In the genomic region with DNA sequence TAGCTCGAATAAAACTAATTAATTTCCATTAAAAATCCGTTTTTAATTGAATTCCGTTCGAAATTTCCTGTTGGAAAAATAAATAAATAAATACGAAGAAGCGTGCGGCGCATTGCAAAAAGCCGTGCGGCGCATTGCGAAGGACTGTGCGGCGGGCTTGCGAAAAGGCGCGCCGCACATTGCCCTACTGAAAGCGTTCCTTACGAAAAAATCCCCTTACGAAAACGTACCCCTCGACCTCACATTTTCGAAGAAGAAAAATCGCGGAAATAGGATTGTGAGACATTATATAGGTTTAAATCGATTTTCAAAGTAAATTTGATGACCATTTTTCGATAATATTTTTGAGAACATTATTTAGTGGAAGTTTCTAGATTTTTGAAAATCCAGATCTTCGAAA, we compare ENCODE assay signal across 6 worm cellular contexts.
TF ChIP-seq lines count a peak whose summit lies in the region.
"Not testable (repeated sequence)": the region's sequence is repeated elsewhere in the genome, so short reads cannot be mapped to it uniquely, and the experiment has no call there.

No protein-coding gene starts in this region.

TF ChIP-seq in whole organism, L1 larva, 84 proteins besides CTCF, POLR2A, EP300 and RAD21:
- TF ChIP-seq nhr-19 (GFP tag; conservative IDR thresholded peaks at IDR 0.05; lab: Robert Waterston, UW) (peak; percentile 81), unc-98 (GFP tag; IDR thresholded peaks at IDR 0.05; lab: Robert Waterston, UW) (peak; percentile 16; the same call in 1 of the 2 replicates), ceh-88 (GFP tag; IDR thresholded peaks at IDR 0.05; lab: Robert Waterston, UW) (peak; percentile 70), lsy-2 (tag; optimal IDR thresholded peaks at IDR 0.05; lab: Kevin White, UChicago) (peak in 1 of 2 experiments; percentile 28), efl-1 (optimal IDR thresholded peaks at IDR 0.05; lab: Kevin White, UChicago) (peak in 1 of 2 experiments; percentile 4), efl-1 (GFP tag; optimal IDR thresholded peaks at IDR 0.05 in 1 of 2; lab: Kevin White, UChicago) (peak in 1 of 2 experiments; percentile 87), dpl-1 (GFP tag; optimal IDR thresholded peaks at IDR 0.05; lab: Kevin White, UChicago) (peak in 1 of 3 experiments; percentile 17), isw-1 (GFP tag; IDR thresholded peaks at IDR 0.05; lab: Robert Waterston, UW) (peak; percentile 77), nhr-47 (tag; optimal IDR thresholded peaks at IDR 0.05; lab: Kevin White, UChicago) (peak; percentile 15), nhr-71 (tag; optimal IDR thresholded peaks at IDR 0.05; lab: Kevin White, UChicago) (peak; percentile 16), grh-1 (GFP tag; IDR thresholded peaks at IDR 0.05; lab: Robert Waterston, UW) (peak; percentile 63), mab-9 (GFP tag; IDR thresholded peaks at IDR 0.05; lab: Robert Waterston, UW) (0 out of 2 replicates have a peak, but pooled peaks have one; percentile 15), C16A3.4 (tag; optimal IDR thresholded peaks at IDR 0.05; lab: Kevin White, UChicago) (peak; percentile 8)

TF ChIP-seq in whole organism, L4 larva, 104 proteins besides CTCF, POLR2A, EP300 and RAD21 (continues in another document):
- TF ChIP-seq ctbp-1 (GFP tag; IDR thresholded peaks at IDR 0.05; lab: Robert Waterston, UW) (peak; percentile 76; the same call in 1 of the 2 replicates), snpc-1.2 (GFP tag; IDR thresholded peaks at IDR 0.05; lab: Robert Waterston, UW) (peak; percentile 58; the same call in 1 of the 2 replicates), pha-4 (GFP tag; IDR thresholded peaks at IDR 0.05; lab: Robert Waterston, UW) (peak; percentile 69; the same call in 1 of the 2 replicates), Y48G9A.11 (GFP tag; IDR thresholded peaks at IDR 0.05; lab: Robert Waterston, UW) (peak; percentile 63), set-16 (GFP tag; IDR thresholded peaks at IDR 0.05; lab: Robert Waterston, UW) (peak; percentile 42; the same call in 1 of the 2 replicates), arid-1 (GFP tag; conservative IDR thresholded peaks at IDR 0.05; lab: Robert Waterston, UW) (peak; percentile 58; the same call in 1 of the 2 replicates), lin-38 (GFP tag; IDR thresholded peaks at IDR 0.05; lab: Robert Waterston, UW) (peak; percentile 91), dmd-6 (GFP tag; IDR thresholded peaks at IDR 0.05; lab: Robert Waterston, UW) (peak; percentile 56), tra-1 (GFP tag; IDR thresholded peaks at IDR 0.05; lab: Robert Waterston, UW) (peak; percentile 49; the same call in 1 of the 2 replicates), mdt-29 (GFP tag; IDR thresholded peaks at IDR 0.05; lab: Robert Waterston, UW) (0 out of 2 replicates have a peak, but pooled peaks have one; percentile 16), ceh-44 (GFP tag; IDR thresholded peaks at IDR 0.05; lab: Robert Waterston, UW) (peak; percentile 79), T26A8.4 (GFP tag; IDR thresholded peaks at IDR 0.05; lab: Robert Waterston, UW) (peak; percentile 76)
- TF ChIP-seq pha-4 (tag; optimal IDR thresholded peaks at IDR 0.05; lab: Kevin White, UChicago), result not testable (repeated sequence)

TF ChIP-seq in whole organism, early embryonic, 17 proteins besides CTCF, POLR2A, EP300 and RAD21:
- TF ChIP-seq tbx-37 (GFP tag; conservative IDR thresholded peaks at IDR 0.05; lab: Robert Waterston, UW) (peak; percentile 49; the same call in 1 of the 2 replicates), sea-1 (GFP tag; conservative IDR thresholded peaks at IDR 0.05; lab: Robert Waterston, UW) (peak; percentile 63; the same call in 1 of the 2 replicates), tbx-11 (GFP tag; IDR thresholded peaks at IDR 0.05; lab: Robert Waterston, UW) (peak; percentile 77; the same call in 1 of the 2 replicates), pes-1 (GFP tag; IDR thresholded peaks at IDR 0.05; lab: Robert Waterston, UW) (peak; percentile 81), scrt-1 (GFP tag; IDR thresholded peaks at IDR 0.05; lab: Robert Waterston, UW) (peak; percentile 66; the same call in 1 of the 2 replicates)

TF ChIP-seq in whole organism, late embryonic, 69 proteins besides CTCF, POLR2A, EP300 and RAD21:
- peak; percentile 78; the same call in 1 of the 2 replicates for TF ChIP-seq ceh-45 (GFP tag; IDR thresholded peaks at IDR 0.05; lab: Robert Waterston, UW)

TF ChIP-seq in whole organism, midembryonic, 9 proteins besides CTCF, POLR2A, EP300 and RAD21:
- TF ChIP-seq tab-1 (GFP tag; IDR thresholded peaks at IDR 0.05; lab: Robert Waterston, UW) (0 out of 2 replicates have a peak, but pooled peaks have one; percentile 40), flt-1 (GFP tag; IDR thresholded peaks at IDR 0.05; lab: Robert Waterston, UW) (peak; percentile 78; the same call in 1 of the 2 replicates), ztf-23 (GFP tag; IDR thresholded peaks at IDR 0.05; lab: Robert Waterston, UW) (peak; percentile 73), klf-2 (GFP tag; conservative IDR thresholded peaks at IDR 0.05; lab: Robert Waterston, UW) (peak; percentile 88)
TF ChIP-seq in whole organism, midembryonic: peak in this region for 4; not testable (repeated sequence) for 5.

TF ChIP-seq in whole organism, young adult, 124 proteins besides CTCF, POLR2A, EP300 and RAD21:
- TF ChIP-seq lin-26 (GFP tag; IDR thresholded peaks at IDR 0.05; lab: Robert Waterston, UW) (peak; percentile 42; the same call in 1 of the 2 replicates), ceh-91 (GFP tag; IDR thresholded peaks at IDR 0.05; lab: Robert Waterston, UW) (peak; percentile 70), rcor-1 (GFP tag; IDR thresholded peaks at IDR 0.05; lab: Robert Waterston, UW) (peak; percentile 37; the same call in 1 of the 2 replicates), ceh-100 (GFP tag; IDR thresholded peaks at IDR 0.05; lab: Robert Waterston, UW) (peak; percentile 94), madf-6 (GFP tag; IDR thresholded peaks at IDR 0.05; lab: Robert Waterston, UW) (peak; percentile 59), Y56A3A.18 (GFP tag; IDR thresholded peaks at IDR 0.05; lab: Robert Waterston, UW) (0 out of 2 replicates have a peak, but pooled peaks have one; percentile 61), rpc-1 (optimal IDR thresholded peaks at IDR 0.05; lab: Kevin White, UChicago) (peak; percentile 20), egrh-3 (GFP tag; IDR thresholded peaks at IDR 0.05; lab: Robert Waterston, UW) (peak; percentile 67), mcd-1 (GFP tag; IDR thresholded peaks at IDR 0.05; lab: Robert Waterston, UW) (peak; percentile 92), cebp-1 (GFP tag; IDR thresholded peaks at IDR 0.05; lab: Robert Waterston, UW) (peak; percentile 58; the same call in 1 of the 2 replicates), dox-1 (GFP tag; IDR thresholded peaks at IDR 0.05; lab: Robert Waterston, UW) (peak; percentile 96), hmg-1.2 (GFP tag; IDR thresholded peaks at IDR 0.05; lab: Robert Waterston, UW) (peak; percentile 59), nfyb-1 (GFP tag; IDR thresholded peaks at IDR 0.05; lab: Robert Waterston, UW) (peak; percentile 83), ztf-28 (GFP tag; IDR thresholded peaks at IDR 0.05; lab: Robert Waterston, UW) (peak; percentile 81; the same call in 1 of the 2 replicates), attf-3 (GFP tag; conservative IDR thresholded peaks at IDR 0.05; lab: Robert Waterston, UW) (peak; percentile 76), pbrm-1 (GFP tag; IDR thresholded peaks at IDR 0.05; lab: Robert Waterston, UW) (peak; percentile 84), egl-44 (GFP tag; IDR thresholded peaks at IDR 0.05; lab: Robert Waterston, UW) (0 out of 2 replicates have a peak, but pooled peaks have one; percentile 28), Y67H2A.10 (GFP tag; conservative IDR thresholded peaks at IDR 0.05; lab: Robert Waterston, UW) (peak; percentile 65; the same call in 1 of the 2 replicates), C06A6.2 (GFP tag; conservative IDR thresholded peaks at IDR 0.05; lab: Robert Waterston, UW) (peak; percentile 99), bed-2 (GFP tag; IDR thresholded peaks at IDR 0.05; lab: Robert Waterston, UW) (0 out of 2 replicates have a peak, but pooled peaks have one; percentile 46), ekl-4 (GFP tag; IDR thresholded peaks at IDR 0.05; lab: Robert Waterston, UW) (peak; percentile 82), ztf-25 (GFP tag; IDR thresholded peaks at IDR 0.05; lab: Robert Waterston, UW) (peak; percentile 74; the same call in 1 of the 2 replicates), K11D2.4 (GFP tag; IDR thresholded peaks at IDR 0.05; lab: Robert Waterston, UW) (peak; percentile 62; the same call in 1 of the 2 replicates), C17E4.6 (GFP tag; IDR thresholded peaks at IDR 0.05; lab: Robert Waterston, UW) (0 out of 2 replicates have a peak, but pooled peaks have one; percentile 56), D2030.7 (GFP tag; IDR thresholded peaks at IDR 0.05; lab: Robert Waterston, UW) (peak; percentile 61), F33H1.4 (GFP tag; IDR thresholded peaks at IDR 0.05; lab: Robert Waterston, UW) (peak; percentile 61)
- not testable (repeated sequence) for TF ChIP-seq rpc-1, cebp-1 (tag; optimal IDR thresholded peaks at IDR 0.05; lab: Kevin White, UChicago)
